Fruit fly (Drosophila melanogaster) S2 (cell line): ENCODE measurements around the gene Prosbeta2R2.

Experiments
- CG8478 ChIP-seq: fragments of >200 bp; optimal IDR thresholded peaks from 2 replicates; lab custom pipeline; 2018
- CTCF ChIP-seq, 2 experiments: fragments of >200 bp; optimal IDR thresholded peaks; 2 replicates each; lab custom pipeline; 2018

DNA sequence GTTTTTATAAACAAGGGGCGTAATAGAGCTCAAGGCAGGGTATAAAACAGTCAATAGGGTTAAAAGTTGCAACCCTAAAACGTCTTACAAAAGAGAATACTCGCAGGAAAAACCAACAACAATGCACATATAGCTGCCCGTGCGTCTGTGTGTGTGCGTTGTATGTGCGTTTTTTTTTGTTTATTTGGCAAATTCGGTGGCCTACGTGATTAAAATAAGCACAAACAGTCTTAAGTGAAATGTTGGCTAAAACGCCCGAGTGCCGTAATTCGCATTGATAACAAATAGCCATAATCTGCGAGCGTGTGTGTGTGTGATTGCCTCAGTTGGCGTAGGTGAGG lies 37.8 kb upstream of the Prosbeta2R2 start:
- TF ChIP-seq CG8478 (lab: Kevin White, UChicago) (no peak), CTCF (optimal IDR thresholded peaks at IDR 0.05; lab: Kevin White, UChicago) (no peak)
